Worm (Caenorhabditis elegans) whole organism, L4 larva: Measurements from ENCODE around the gene osm-11.

ENCODE experiments used
- ces-1 ChIP-seq: fragments of 150-350 bp; sonication (generic microtip); optimal IDR thresholded peaks from 4 replicates; lab custom pipeline; 2014; ENCODE audit warnings: missing biosample characterization, missing genetic modification reagents, missing genetic modification characterization
- daf-19 ChIP-seq: fragments of 200-800 bp; sonication (Bioruptor generic); conservative IDR thresholded peaks from 2 replicates; pipeline ENCODE4 v1.3.6; 2022; ENCODE audit warnings: missing genetic modification characterization, missing compliant biosample characterization
- fos-1 ChIP-seq: fragments of 150-350 bp; optimal IDR thresholded peaks from 2 replicates; lab custom pipeline; 2014; ENCODE audit warnings: missing biosample characterization, missing genetic modification characterization
- jun-1 ChIP-seq: fragments of 150-350 bp; optimal IDR thresholded peaks from 2 replicates; lab custom pipeline; 2014; ENCODE audit warnings: missing biosample characterization, missing genetic modification reagents, missing genetic modification characterization
- lin-13 ChIP-seq: fragments of 150-350 bp; optimal IDR thresholded peaks from 2 replicates; lab custom pipeline; 2014; ENCODE audit warnings: missing biosample characterization, missing genetic modification reagents, missing genetic modification characterization
- lin-15B ChIP-seq: fragments of 150-350 bp; sonication (generic microtip); optimal IDR thresholded peaks from 3 replicates; lab custom pipeline; 2014; ENCODE audit warnings: missing biosample characterization, missing genetic modification characterization
- madf-9 ChIP-seq: fragments of 200-800 bp; sonication (Bioruptor generic); conservative IDR thresholded peaks from 2 replicates; pipeline ENCODE4 v1.3.6; 2022; ENCODE audit warnings: missing genetic modification reagents, missing genetic modification characterization, missing compliant biosample characterization
- nhr-6 ChIP-seq: fragments of 150-350 bp; optimal IDR thresholded peaks from 2 replicates; lab custom pipeline; 2014; ENCODE audit warnings: missing biosample characterization, missing genetic modification characterization
- pha-4 ChIP-seq, 2 experiments: fragments of 150-350 bp in 1 of 2; fragments of 200-800 bp in 1 of 2; sonication (Bioruptor generic) in 1 of 2; IDR thresholded peaks in 1 of 2; optimal IDR thresholded peaks in 1 of 2; 2 replicates each; pipeline versions ENCODE4 v1.3.6 to Lab custom; 2014 to 2022; ENCODE audit warnings: missing genetic modification characterization in 2 of 2, missing genetic modification reagents in 2 of 2, missing biosample characterization in 1 of 2, missing compliant biosample characterization in 1 of 2
- skn-1 ChIP-seq: fragments of 150-350 bp; optimal IDR thresholded peaks from 2 replicates; lab custom pipeline; 2014; ENCODE audit warnings: missing biosample characterization, missing genetic modification characterization
- unc-39 ChIP-seq: sonication (generic microtip); optimal IDR thresholded peaks from 2 replicates; lab custom pipeline; 2017; ENCODE audit warnings: missing biosample characterization, missing genetic modification characterization
- zag-1 ChIP-seq: fragments of 150-350 bp; optimal IDR thresholded peaks from 2 replicates; lab custom pipeline; 2014; ENCODE audit warnings: missing biosample characterization, missing genetic modification characterization
- zip-11 ChIP-seq: fragments of 200-800 bp; sonication (Bioruptor generic); IDR thresholded peaks from 2 replicates; pipeline ENCODE4 v1.3.6; 2022; ENCODE audit warnings: missing genetic modification characterization, missing compliant biosample characterization

ce11 chrX:17417505-17418004 is 3.8 kb downstream of the osm-11 start:
- TF ChIP-seq zag-1 (tag; lab: Kevin White, UChicago), result no peak
- TF ChIP-seq skn-1 (tag; lab: Kevin White, UChicago), result no peak
- TF ChIP-seq pha-4 (GFP tag; IDR thresholded peaks at IDR 0.05; lab: Robert Waterston, UW), result no peak
- TF ChIP-seq pha-4 (tag; optimal IDR thresholded peaks at IDR 0.05; lab: Kevin White, UChicago), result no peak
- TF ChIP-seq ces-1, result no peak
- TF ChIP-seq madf-9, result no peak
- no peak for TF ChIP-seq fos-1 (tag; lab: Kevin White, UChicago)
- no peak for TF ChIP-seq jun-1 (tag; lab: Kevin White, UChicago)
- no peak for TF ChIP-seq lin-13 (GFP tag; lab: Kevin White, UChicago)
- no peak for TF ChIP-seq lin-15B
- TF ChIP-seq nhr-6 (tag; lab: Kevin White, UChicago), result no peak
- TF ChIP-seq daf-19 (GFP tag; lab: Robert Waterston, UW), result no peak
- TF ChIP-seq unc-39, result no peak
- TF ChIP-seq zip-11 (GFP tag; lab: Robert Waterston, UW), result no peak
